Worm (Caenorhabditis elegans): ENCODE measurements around the gene F07F6.4.

DNA sequence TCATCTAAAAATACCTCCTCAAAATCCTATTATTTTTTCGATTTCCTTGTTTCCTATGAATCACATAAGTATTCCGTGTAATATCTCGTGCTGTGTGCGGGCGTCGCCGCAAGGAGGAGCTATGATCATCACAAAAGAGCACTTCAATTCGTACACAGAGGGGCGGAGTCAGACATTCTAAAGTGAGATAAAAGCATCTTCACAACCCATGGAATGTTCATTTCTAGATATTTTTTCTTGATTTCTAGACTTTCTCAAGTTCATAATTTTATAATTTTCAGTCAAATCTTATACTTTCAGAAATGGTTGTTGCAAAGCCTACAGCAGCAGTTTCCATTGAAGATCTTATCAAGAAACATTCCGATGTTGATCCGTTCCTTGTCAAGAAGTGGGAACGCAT is 18.0 kb upstream of the F07F6.4 start, which contains the start of gene cex-1:
- TF ChIP-seq pqm-1 (tag; optimal IDR thresholded peaks at IDR 0.05) (no peak), lin-11 (tag; optimal IDR thresholded peaks at IDR 0.05) (no peak), ceh-22 (tag; optimal IDR thresholded peaks at IDR 0.05) (no peak), ama-1 (optimal IDR thresholded peaks at IDR 0.05) (no peak), unc-3 (GFP tag; conservative IDR thresholded peaks at IDR 0.05) (no peak), unc-3 (tag; optimal IDR thresholded peaks at IDR 0.05) (no peak), fax-1 (tag; optimal IDR thresholded peaks at IDR 0.05) (no peak), pha-4 (tag; optimal IDR thresholded peaks at IDR 0.05) (no peak)

Measured in whole organism, late embryonic.